Fruit fly (Drosophila melanogaster) whole organism, pupa: ENCODE measurements around the gene spn-B.
A peak's percentile ranks its signal among the peaks of the same experiment; 100 is the strongest.

Experiments used
- CG10348 ChIP-seq: fragments of 200-800 bp; sonication (Bioruptor generic); IDR thresholded peaks from 2 replicates; pipeline ENCODE4 v1.3.6; 2022; ENCODE audit warnings: missing biosample characterization, missing genetic modification characterization
- CG12605 ChIP-seq: fragments of 200-800 bp; sonication (Bioruptor generic); IDR thresholded peaks from 2 replicates; pipeline ENCODE4 v1.3.6; 2022; ENCODE audit warnings: missing biosample characterization, missing genetic modification characterization
- CG13204 ChIP-seq: fragments of 200-800 bp; sonication (Bioruptor generic); optimal IDR thresholded peaks from 2 replicates; lab custom pipeline; 2018; ENCODE audit warnings: missing biosample characterization, mild to moderate bottlenecking, missing genetic modification characterization, moderate library complexity
- CG14655 ChIP-seq: fragments of 200-800 bp; sonication (Bioruptor generic); optimal IDR thresholded peaks from 3 replicates; lab custom pipeline; 2017; ENCODE audit warnings: mild to moderate bottlenecking, missing biosample characterization, missing genetic modification reagents, missing genetic modification characterization
- CG15710 ChIP-seq: fragments of 200-800 bp; sonication (Bioruptor generic); optimal IDR thresholded peaks from 2 replicates; lab custom pipeline; 2018; ENCODE audit warnings: missing biosample characterization, mild to moderate bottlenecking, missing genetic modification characterization, moderate library complexity
- CG17806 ChIP-seq: fragments of 200-800 bp; sonication (Bioruptor generic); optimal IDR thresholded peaks from 2 replicates; lab custom pipeline; 2018; ENCODE audit warnings: missing biosample characterization, mild to moderate bottlenecking, missing genetic modification characterization, moderate library complexity
- CG32121 ChIP-seq: fragments of 200-800 bp; sonication (Bioruptor generic); IDR thresholded peaks from 2 replicates; pipeline ENCODE4 v1.3.6; 2022; ENCODE audit warnings: missing biosample characterization, missing genetic modification characterization
- CG34367 ChIP-seq: fragments of 200-800 bp; sonication (Bioruptor generic); optimal IDR thresholded peaks from 2 replicates; lab custom pipeline; 2018; ENCODE audit warnings: missing biosample characterization, mild to moderate bottlenecking, missing genetic modification characterization
- CG4496 ChIP-seq: fragments of 200-800 bp; sonication (Bioruptor generic); IDR thresholded peaks from 3 replicates; pipeline ENCODE4 v1.3.6; 2022; ENCODE audit warnings: missing biosample characterization, missing genetic modification characterization
- CG8159 ChIP-seq: fragments of 200-800 bp; sonication (Bioruptor generic); optimal IDR thresholded peaks from 3 replicates; lab custom pipeline; 2018; ENCODE audit warnings: missing biosample characterization, mild to moderate bottlenecking, missing genetic modification characterization, moderate library complexity
- CG8301 ChIP-seq: fragments of 200-800 bp; sonication (Bioruptor generic); optimal IDR thresholded peaks from 2 replicates; lab custom pipeline; 2018; ENCODE audit warnings: missing biosample characterization, mild to moderate bottlenecking, missing genetic modification characterization
- CG9948 ChIP-seq: fragments of 200-800 bp; sonication (Bioruptor generic); optimal IDR thresholded peaks from 2 replicates; lab custom pipeline; 2018; ENCODE audit warnings: missing biosample characterization, mild to moderate bottlenecking, missing genetic modification characterization, moderate library complexity
- D1 ChIP-seq: fragments of 200-800 bp; sonication (Bioruptor generic); optimal IDR thresholded peaks from 2 replicates; lab custom pipeline; 2018; ENCODE audit warnings: missing biosample characterization, mild to moderate bottlenecking, missing genetic modification characterization, moderate library complexity
- EcR ChIP-seq: fragments of 200-800 bp; sonication (Bioruptor generic); optimal IDR thresholded peaks from 3 replicates; lab custom pipeline; 2019; ENCODE audit warnings: missing biosample characterization, missing genetic modification characterization, mild to moderate bottlenecking, moderate library complexity, missing genetic modification reagents
- Ets98B ChIP-seq: fragments of 200-800 bp; sonication (Bioruptor generic); IDR thresholded peaks from 2 replicates; pipeline ENCODE4 v1.3.6; 2022; ENCODE audit warnings: missing biosample characterization, missing genetic modification characterization
- Pif1A ChIP-seq: fragments of 200-800 bp; sonication (Bioruptor generic); optimal IDR thresholded peaks from 3 replicates; lab custom pipeline; 2016; ENCODE audit warnings: missing biosample characterization, missing genetic modification characterization
- Pif1B ChIP-seq: fragments of 200-800 bp; sonication (Bioruptor generic); optimal IDR thresholded peaks from 3 replicates; lab custom pipeline; 2016; ENCODE audit warnings: missing biosample characterization, missing genetic modification characterization
- Snoo ChIP-seq: fragments of 200-800 bp; sonication (Bioruptor generic); optimal IDR thresholded peaks from 3 replicates; lab custom pipeline; 2017; ENCODE audit warnings: missing biosample characterization, mild to moderate bottlenecking, missing genetic modification characterization, inconsistent platforms
- fd96Ca ChIP-seq: fragments of 200-800 bp; sonication (Bioruptor generic); IDR thresholded peaks from 3 replicates; pipeline ENCODE4 v1.3.6; 2022; ENCODE audit warnings: missing biosample characterization, missing genetic modification characterization
- gl ChIP-seq: fragments of 200-800 bp; sonication (Bioruptor generic); optimal IDR thresholded peaks from 2 replicates; lab custom pipeline; 2018; ENCODE audit warnings: missing biosample characterization, mild to moderate bottlenecking, missing genetic modification characterization
- rn ChIP-seq: fragments of 200-800 bp; sonication (Bioruptor generic); IDR thresholded peaks from 2 replicates; pipeline ENCODE4 v1.3.6; 2022; ENCODE audit warnings: missing biosample characterization, missing genetic modification characterization

spn-B gene

DNA sequence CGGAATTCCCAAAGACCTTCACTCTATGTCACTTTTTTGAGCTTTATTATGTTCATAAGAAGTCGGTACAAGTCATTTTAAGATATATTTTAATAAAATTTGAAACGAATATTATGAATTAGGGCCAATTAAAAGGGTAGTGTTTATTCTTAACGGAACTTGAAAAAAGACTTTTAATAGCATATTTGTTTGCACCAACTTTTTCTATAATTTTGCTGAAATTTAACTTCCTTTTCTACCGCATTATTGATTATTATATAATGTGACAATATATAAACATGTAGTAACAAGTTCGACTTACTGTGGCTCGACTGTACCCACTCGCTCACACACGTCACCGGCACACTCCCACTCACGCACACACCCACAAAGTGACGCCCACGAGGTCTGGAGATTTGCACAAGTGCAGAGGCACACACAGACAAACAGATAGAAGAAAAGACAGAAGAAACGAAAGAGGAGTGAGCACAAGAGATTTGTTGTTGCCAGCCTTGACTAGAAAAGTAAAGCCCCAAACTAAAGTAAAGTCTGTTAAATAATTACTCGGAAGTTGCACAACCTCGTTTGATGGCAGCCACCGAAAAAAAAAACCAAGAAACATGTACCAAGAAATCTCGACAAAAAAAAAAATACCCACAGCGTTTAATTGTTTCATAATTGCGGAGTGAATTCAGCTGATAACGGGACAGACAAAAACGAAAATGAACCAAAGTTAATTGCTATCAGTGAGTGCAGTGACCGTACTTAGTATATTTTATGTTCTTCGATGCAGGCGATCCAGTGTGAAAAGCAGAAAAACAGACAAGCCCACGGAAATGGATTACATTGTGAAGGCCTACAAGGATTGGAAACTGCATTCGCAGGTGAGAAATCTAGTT, 37.7 kb upstream of the spn-B start:
- TF ChIP-seq CG10348 (no peak), CG15710 (tag; lab: Kevin White, UChicago) (peak; percentile 48), CG9948 (tag; lab: Kevin White, UChicago) (peak; percentile 42), CG32121 (GFP tag; lab: Robert Waterston, UW) (peak; percentile 52), Ets98B (GFP tag; lab: Robert Waterston, UW) (peak; percentile 26; the same call in 1 of the 2 replicates), D1 (peak; percentile 46), CG13204 (no peak), gl (tag; lab: Kevin White, UChicago) (no peak), Snoo (peak; percentile 3), rn (GFP tag; lab: Robert Waterston, UW) (no peak), EcR (GFP tag; lab: Kevin White, UChicago) (peak; percentile 58), Pif1A (GFP tag; lab: Kevin White, UChicago) (no peak), Pif1B (peak; percentile 7), CG34367 (tag; lab: Kevin White, UChicago) (no peak), fd96Ca (peak; percentile 56; the same call in 1 of the 3 replicates), CG17806 (tag; lab: Kevin White, UChicago) (peak; percentile 4), CG12605 (GFP tag; lab: Robert Waterston, UW) (no peak), CG14655 (GFP tag; lab: Kevin White, UChicago) (peak; percentile 60), CG8301 (tag; lab: Kevin White, UChicago) (peak; percentile 50), CG4496 (GFP tag; lab: Robert Waterston, UW) (peak; percentile 53; the same call in 1 of the 3 replicates), CG8159 (tag; lab: Kevin White, UChicago) (peak; percentile 56)
- TF ChIP-seq, all 21 proteins: peak for 14

- TF ChIP-seq CG14655 (GFP tag; lab: Kevin White, UChicago): peak; percentile 91
- TF ChIP-seq CG34367 (tag; lab: Kevin White, UChicago): peak; percentile 82
- TF ChIP-seq gl (tag; lab: Kevin White, UChicago): peak; percentile 76
- TF ChIP-seq CG10348: 0 out of 2 replicates have a peak, but pooled peaks have one; percentile 9
- peak; percentile 90 for TF ChIP-seq CG8301 (tag; lab: Kevin White, UChicago)
- TF ChIP-seq rn (GFP tag; lab: Robert Waterston, UW): peak; percentile 50; the same call in 1 of the 2 replicates
- peak; percentile 80 for TF ChIP-seq CG4496 (GFP tag; lab: Robert Waterston, UW)
- peak; percentile 84 for TF ChIP-seq Pif1A (GFP tag; lab: Kevin White, UChicago)
- peak; percentile 81 for TF ChIP-seq Ets98B (GFP tag; lab: Robert Waterston, UW)
- peak; percentile 73 for TF ChIP-seq Snoo
- TF ChIP-seq CG15710 (tag; lab: Kevin White, UChicago): peak; percentile 84
- peak; percentile 78 for TF ChIP-seq Pif1B
- TF ChIP-seq CG13204: peak; percentile 79
- peak; percentile 85 for TF ChIP-seq CG9948 (tag; lab: Kevin White, UChicago)
- peak; percentile 61 for TF ChIP-seq fd96Ca
- TF ChIP-seq CG17806 (tag; lab: Kevin White, UChicago): peak; percentile 88
- peak; percentile 77 for TF ChIP-seq D1
- TF ChIP-seq CG8159 (tag; lab: Kevin White, UChicago): peak; percentile 85
- TF ChIP-seq EcR (GFP tag; lab: Kevin White, UChicago): peak; percentile 83
- peak; percentile 81 for TF ChIP-seq CG12605 (GFP tag; lab: Robert Waterston, UW)
- peak; percentile 80 for TF ChIP-seq CG32121 (GFP tag; lab: Robert Waterston, UW)
These were observed 36.4 kb upstream of the spn-B start for dm6 chr3R:14291431-14291830.

- TF ChIP-seq rn (GFP tag; lab: Robert Waterston, UW) (no peak), CG9948 (tag; lab: Kevin White, UChicago) (peak; percentile 72), CG8301 (tag; lab: Kevin White, UChicago) (peak; percentile 57), Snoo (peak; percentile 32), CG10348 (no peak), CG8159 (tag; lab: Kevin White, UChicago) (peak; percentile 74), Ets98B (GFP tag; lab: Robert Waterston, UW) (no peak), CG34367 (tag; lab: Kevin White, UChicago) (peak; percentile 45), CG17806 (tag; lab: Kevin White, UChicago) (peak; percentile 49), D1 (no peak), CG12605 (GFP tag; lab: Robert Waterston, UW) (0 out of 2 replicates have a peak, but pooled peaks have one; percentile 19), CG32121 (GFP tag; lab: Robert Waterston, UW) (peak; percentile 37; the same call in 1 of the 2 replicates), CG15710 (tag; lab: Kevin White, UChicago) (peak; percentile 54), fd96Ca (no peak), Pif1A (GFP tag; lab: Kevin White, UChicago) (no peak), Pif1B (no peak), EcR (GFP tag; lab: Kevin White, UChicago) (no peak), CG4496 (GFP tag; lab: Robert Waterston, UW) (peak; percentile 30; the same call in 1 of the 3 replicates), CG14655 (GFP tag; lab: Kevin White, UChicago) (peak; percentile 80), CG13204 (no peak), gl (tag; lab: Kevin White, UChicago) (no peak)
- TF ChIP-seq, all 21 proteins: peak for 11
These were observed 35.5 kb upstream of the spn-B start for dm6 chr3R:14292307-14292711.

dm6 chr3R:14294397-14295018, 33.3 kb upstream of the spn-B start:
- TF ChIP-seq CG10348: no peak
- no peak for TF ChIP-seq CG32121 (GFP tag; lab: Robert Waterston, UW)
- no peak for TF ChIP-seq CG14655 (GFP tag; lab: Kevin White, UChicago)
- TF ChIP-seq CG8301 (tag; lab: Kevin White, UChicago): no peak
